Comparison of ENCODE assay signal across 1 worm cellular context in genomic region chrIII:794984-795596, ce11.
A peak's percentile ranks its signal among the peaks of the same experiment; 100 is the strongest.
TF ChIP-seq lines count a peak whose summit lies in the region.

Gene trpp-11, plus strand, starts transcription at chrIII:795136.

TF ChIP-seq in whole organism, young adult, 124 proteins besides CTCF, POLR2A, EP300 and RAD21 (continued from another document):
- TF ChIP-seq T07F8.4 (tag; optimal IDR thresholded peaks at IDR 0.05; lab: Kevin White, UChicago) (no peak), repo-1 (tag; optimal IDR thresholded peaks at IDR 0.05; lab: Kevin White, UChicago) (no peak), mel-28 (tag; optimal IDR thresholded peaks at IDR 0.05; lab: Kevin White, UChicago; ENCODE audit: borderline replicate concordance) (no peak), tlf-1 (GFP tag; optimal IDR thresholded peaks at IDR 0.05; lab: Kevin White, UChicago) (peak; percentile 24), F33H1.4 (GFP tag; IDR thresholded peaks at IDR 0.05; lab: Robert Waterston, UW) (peak; percentile 28; the same call in 1 of the 2 replicates), fkh-3 (tag; optimal IDR thresholded peaks at IDR 0.05; lab: Kevin White, UChicago) (no peak), snpc-3.4 (tag; optimal IDR thresholded peaks at IDR 0.05; lab: Kevin White, UChicago) (peak; percentile 57), hsf-1 (GFP tag; IDR thresholded peaks at IDR 0.05; lab: Robert Waterston, UW) (no peak), ztf-26 (tag; optimal IDR thresholded peaks at IDR 0.05; lab: Kevin White, UChicago) (no peak), hrde-1 (tag; optimal IDR thresholded peaks at IDR 0.05; lab: Kevin White, UChicago; ENCODE audit: borderline replicate concordance) (peak; percentile 51), Y56A3A.18 (GFP tag; IDR thresholded peaks at IDR 0.05; lab: Robert Waterston, UW) (no peak), madf-3 (GFP tag; IDR thresholded peaks at IDR 0.05; lab: Robert Waterston, UW) (0 out of 2 replicates have a peak, but pooled peaks have one; percentile 61), pha-4 (tag; optimal IDR thresholded peaks at IDR 0.05; lab: Kevin White, UChicago) (no peak), lir-1 (GFP tag; conservative IDR thresholded peaks at IDR 0.05; lab: Robert Waterston, UW) (no peak)
TF ChIP-seq in whole organism, young adult: peak in this region for 24.
